Worm (Caenorhabditis elegans): ENCODE results near the gene Y54G2A.7.

DNA sequence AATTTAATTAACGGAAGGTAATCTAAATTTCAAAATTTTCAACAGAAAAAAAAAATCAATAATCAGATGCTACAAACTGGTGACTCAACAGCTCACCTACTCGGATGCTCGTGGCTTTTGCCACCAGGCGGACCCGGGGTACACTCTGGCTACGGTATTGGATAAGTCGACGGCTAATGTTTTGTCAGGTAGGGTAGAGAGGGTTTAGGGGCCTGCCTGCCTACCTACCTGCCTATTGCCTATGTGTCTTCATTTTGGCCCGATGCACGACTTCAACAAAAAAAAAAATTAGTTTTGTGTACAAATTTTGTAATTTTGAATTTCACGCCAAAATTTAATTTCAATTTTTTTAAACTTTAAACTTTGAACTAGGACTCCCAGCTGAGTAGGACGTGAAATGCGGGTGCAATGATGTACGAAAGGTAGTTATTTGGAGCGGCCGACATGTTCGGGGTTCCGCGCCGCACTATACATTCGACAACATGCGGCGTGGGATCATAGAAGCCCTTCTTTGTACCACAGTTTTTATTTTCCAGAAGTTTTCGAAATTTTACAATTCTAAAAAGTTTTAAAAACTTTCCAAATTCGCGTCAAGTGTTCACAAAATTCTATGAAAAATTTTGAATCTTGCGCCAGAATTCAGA, 12.8 kb upstream of the Y54G2A.7 start:
- TF ChIP-seq lin-11 (tag; optimal IDR thresholded peaks at IDR 0.05) (no peak), T23F11.4 (GFP tag; optimal IDR thresholded peaks at IDR 0.05) (no peak)

Measured in whole organism, late embryonic.